Fruit fly (Drosophila melanogaster) whole organism, embryonic: ENCODE measurements around the gene CG33664.

Experiments
- ATbp ChIP-seq: fragments of 200-800 bp; sonication (Bioruptor generic); optimal IDR thresholded peaks from 2 replicates; lab custom pipeline; 2017; ENCODE audit warnings: missing biosample characterization, mild to moderate bottlenecking, missing genetic modification characterization, missing genetic modification reagents
- Abd-B ChIP-seq: fragments of 200-800 bp; sonication (Bioruptor generic); optimal IDR thresholded peaks from 2 replicates; lab custom pipeline; 2018; ENCODE audit warnings: missing biosample characterization, mild to moderate bottlenecking, missing genetic modification characterization, moderate library complexity
- Bdp1 ChIP-seq: fragments of 200-800 bp; sonication (Bioruptor generic); optimal IDR thresholded peaks from 3 replicates; lab custom pipeline; 2016; ENCODE audit warnings: missing biosample characterization, missing genetic modification characterization
- CG10209 ChIP-seq: fragments of 200-800 bp; sonication (Bioruptor generic); optimal IDR thresholded peaks from 3 replicates; lab custom pipeline; 2017; ENCODE audit warnings: missing biosample characterization, mild to moderate bottlenecking, missing genetic modification characterization, missing genetic modification reagents
- CG10543 ChIP-seq: fragments of 200-800 bp; sonication (Bioruptor generic); optimal IDR thresholded peaks from 3 replicates; lab custom pipeline; 2017; ENCODE audit warnings: missing biosample characterization, mild to moderate bottlenecking, missing genetic modification characterization, moderate library complexity
- CG10654 ChIP-seq: fragments of 200-800 bp; sonication (Bioruptor generic); optimal IDR thresholded peaks from 2 replicates; lab custom pipeline; 2016; ENCODE audit warnings: missing biosample characterization, missing genetic modification characterization
- CG11504 ChIP-seq: fragments of 200-800 bp; sonication (Bioruptor generic); optimal IDR thresholded peaks from 3 replicates; lab custom pipeline; 2019; ENCODE audit warnings: missing biosample characterization, mild to moderate bottlenecking, missing genetic modification characterization, moderate library complexity
- CG12942 ChIP-seq: fragments of 200-800 bp; sonication (Bioruptor generic); optimal IDR thresholded peaks from 3 replicates; lab custom pipeline; 2016; ENCODE audit warnings: missing biosample characterization, missing genetic modification characterization
- CG14710 ChIP-seq: fragments of 200-800 bp; sonication (Bioruptor generic); optimal IDR thresholded peaks from 3 replicates; lab custom pipeline; 2019; ENCODE audit warnings: missing biosample characterization, mild to moderate bottlenecking, missing genetic modification characterization, moderate library complexity
- CG15011 ChIP-seq: fragments of 200-800 bp; sonication (Bioruptor generic); optimal IDR thresholded peaks from 3 replicates; lab custom pipeline; 2018; ENCODE audit warnings: missing biosample characterization, mild to moderate bottlenecking, missing genetic modification characterization
- CG1529 ChIP-seq: fragments of 200-800 bp; sonication (Bioruptor generic); optimal IDR thresholded peaks from 3 replicates; lab custom pipeline; 2018; ENCODE audit warnings: missing biosample characterization, missing genetic modification characterization
- CG18262 ChIP-seq: fragments of 200-800 bp; optimal IDR thresholded peaks from 3 replicates; lab custom pipeline; 2019; ENCODE audit warnings: missing biosample characterization, mild to moderate bottlenecking, missing genetic modification characterization, moderate library complexity
- CG18476 ChIP-seq: fragments of 200-800 bp; sonication (Bioruptor generic); optimal IDR thresholded peaks from 2 replicates; lab custom pipeline; 2016; ENCODE audit warnings: missing biosample characterization, mild to moderate bottlenecking, missing genetic modification characterization
- CG2116 ChIP-seq: fragments of 200-800 bp; sonication (Bioruptor generic); optimal IDR thresholded peaks from 3 replicates; lab custom pipeline; 2018; ENCODE audit warnings: missing biosample characterization, mild to moderate bottlenecking, missing genetic modification characterization
- CG2129 ChIP-seq: fragments of 200-800 bp; sonication (Bioruptor generic); IDR thresholded peaks from 2 replicates; pipeline ENCODE4 v1.3.6; 2022; ENCODE audit warnings: missing biosample characterization, missing genetic modification characterization; ENCODE audit not compliant: partially characterized antibody
- CG2678 ChIP-seq: fragments of 200-800 bp; sonication (Bioruptor generic); optimal IDR thresholded peaks from 3 replicates; lab custom pipeline; 2019; ENCODE audit warnings: missing biosample characterization, mild to moderate bottlenecking, missing genetic modification characterization, moderate library complexity
- CG2875 ChIP-seq: fragments of 200-800 bp; sonication (Bioruptor generic); optimal IDR thresholded peaks from 2 replicates; lab custom pipeline; 2017; ENCODE audit warnings: missing biosample characterization, mild to moderate bottlenecking, missing genetic modification characterization, missing genetic modification reagents
- CG32532 ChIP-seq: fragments of 200-800 bp; sonication (Bioruptor generic); IDR thresholded peaks from 2 replicates; pipeline ENCODE4 v1.3.6; 2022; ENCODE audit warnings: missing biosample characterization, missing genetic modification characterization
- CG34376 ChIP-seq: fragments of 200-800 bp; sonication (Bioruptor generic); optimal IDR thresholded peaks from 2 replicates; lab custom pipeline; 2018; ENCODE audit warnings: missing biosample characterization, mild to moderate bottlenecking, missing genetic modification characterization
- CG4617 ChIP-seq: fragments of 200-800 bp; sonication (Bioruptor generic); optimal IDR thresholded peaks from 3 replicates; lab custom pipeline; 2016; ENCODE audit warnings: missing biosample characterization, missing genetic modification characterization, borderline replicate concordance
- CG6254 ChIP-seq: fragments of 200-800 bp; sonication (Bioruptor generic); optimal IDR thresholded peaks from 3 replicates; lab custom pipeline; 2017; ENCODE audit warnings: mild to moderate bottlenecking, missing biosample characterization, missing genetic modification reagents, missing genetic modification characterization
- H2.0 ChIP-seq: fragments of 200-800 bp; sonication (Bioruptor generic); IDR thresholded peaks from 2 replicates; pipeline ENCODE4 v1.3.6; 2022; ENCODE audit warnings: missing biosample characterization, missing genetic modification characterization
- Hmx ChIP-seq: fragments of 200-800 bp; sonication (Bioruptor generic); optimal IDR thresholded peaks from 2 replicates; lab custom pipeline; 2016; ENCODE audit warnings: missing biosample characterization, missing genetic modification characterization
- Med ChIP-seq: fragments of 200-800 bp; sonication (Bioruptor generic); peaks from one replicate; lab custom pipeline; 2016; ENCODE audit warnings: missing biosample characterization, missing genetic modification characterization, mild to moderate bottlenecking, inconsistent platforms, moderate library complexity
- Mes4 ChIP-seq: fragments of 200-800 bp; sonication (Bioruptor generic); optimal IDR thresholded peaks from 2 replicates; lab custom pipeline; 2016; ENCODE audit warnings: missing biosample characterization, missing genetic modification characterization
- Pdp1 ChIP-seq, 2 experiments: fragments of 200-800 bp; sonication (Bioruptor generic); optimal IDR thresholded peaks; 3 replicates each; lab custom pipeline; 2016; ENCODE audit warnings: missing biosample characterization in 2 of 2, missing genetic modification characterization in 2 of 2, mild to moderate bottlenecking in 1 of 2, moderate library complexity in 1 of 2
- Poxn ChIP-seq: fragments of 200-800 bp; sonication (Bioruptor generic); IDR thresholded peaks from 2 replicates; pipeline ENCODE4 v1.3.6; 2022; ENCODE audit warnings: missing biosample characterization, missing genetic modification characterization
- Rfx ChIP-seq: fragments of 200-800 bp; sonication (Bioruptor generic); IDR thresholded peaks from 2 replicates; pipeline ENCODE4 v1.3.6; 2022; ENCODE audit warnings: missing biosample characterization, missing genetic modification characterization
- Sin3A ChIP-seq: fragments of >200 bp; optimal IDR thresholded peaks from 2 replicates; lab custom pipeline; 2018
- Xbp1 ChIP-seq: fragments of 200-800 bp; sonication (Bioruptor generic); optimal IDR thresholded peaks from 3 replicates; lab custom pipeline; 2016; ENCODE audit warnings: missing biosample characterization, mild to moderate bottlenecking, missing genetic modification characterization
- Xrp1 ChIP-seq: fragments of 200-800 bp; sonication (Bioruptor generic); IDR thresholded peaks from 2 replicates; pipeline ENCODE4 v1.3.6; 2022; ENCODE audit warnings: missing biosample characterization, missing genetic modification characterization
- bcd ChIP-seq: fragments of 200-800 bp; sonication (Bioruptor generic); optimal IDR thresholded peaks from 2 replicates; lab custom pipeline; 2017; ENCODE audit warnings: missing biosample characterization, mild to moderate bottlenecking, missing genetic modification characterization
- bowl ChIP-seq: fragments of 200-800 bp; sonication (Bioruptor generic); IDR thresholded peaks from 2 replicates; pipeline ENCODE4 v1.3.6; 2022; ENCODE audit warnings: missing biosample characterization, missing genetic modification characterization
- btn ChIP-seq: fragments of 200-800 bp; sonication (Bioruptor generic); optimal IDR thresholded peaks from 2 replicates; lab custom pipeline; 2016; ENCODE audit warnings: missing biosample characterization, missing genetic modification characterization
- corto ChIP-seq: fragments of 200-800 bp; sonication (Bioruptor generic); optimal IDR thresholded peaks from 2 replicates; lab custom pipeline; 2016; ENCODE audit warnings: missing biosample characterization, mild to moderate bottlenecking, missing genetic modification characterization, moderate library complexity
- ems ChIP-seq: fragments of 200-800 bp; sonication (Bioruptor generic); optimal IDR thresholded peaks from 3 replicates; lab custom pipeline; 2016; ENCODE audit warnings: missing biosample characterization, missing genetic modification characterization
- en ChIP-seq: fragments of 200-800 bp; sonication (Bioruptor generic); optimal IDR thresholded peaks from 2 replicates; lab custom pipeline; 2016; ENCODE audit warnings: missing biosample characterization, missing genetic modification characterization
- fru ChIP-seq: fragments of >200 bp; optimal IDR thresholded peaks from 2 replicates; lab custom pipeline; 2017
- jumu ChIP-seq: fragments of 200-800 bp; sonication (Bioruptor generic); optimal IDR thresholded peaks from 3 replicates; lab custom pipeline; 2016; ENCODE audit warnings: missing biosample characterization, missing genetic modification characterization
- lmd ChIP-seq: fragments of 200-800 bp; sonication (Bioruptor generic); IDR thresholded peaks from 2 replicates; pipeline ENCODE4 v1.3.6; 2022; ENCODE audit warnings: missing biosample characterization, missing genetic modification characterization
- oc ChIP-seq: fragments of 200-800 bp; sonication (Bioruptor generic); optimal IDR thresholded peaks from 2 replicates; lab custom pipeline; 2018; ENCODE audit warnings: missing biosample characterization, mild to moderate bottlenecking, missing genetic modification characterization, moderate library complexity
- repo ChIP-seq: fragments of 200-800 bp; sonication (Bioruptor generic); optimal IDR thresholded peaks from 2 replicates; lab custom pipeline; 2016; ENCODE audit warnings: missing biosample characterization, missing genetic modification characterization
- sc ChIP-seq, 3 experiments: fragments of >200 bp in 2 of 3; fragments of 200-800 bp in 1 of 3; sonication (Bioruptor generic) in 1 of 3; optimal IDR thresholded peaks; 2 replicates in 2 of 3; 3 replicates in 1 of 3; lab custom pipeline; 2017; ENCODE audit warnings: mild to moderate bottlenecking in 1 of 3, missing biosample characterization in 1 of 3, missing genetic modification characterization in 1 of 3, missing genetic modification reagents in 1 of 3
- seq ChIP-seq: fragments of 200-800 bp; sonication (Bioruptor generic); IDR thresholded peaks from 2 replicates; pipeline ENCODE4 v1.3.6; 2022; ENCODE audit warnings: missing biosample characterization, missing genetic modification characterization
- sisA ChIP-seq: fragments of 200-800 bp; sonication (Bioruptor generic); IDR thresholded peaks from 2 replicates; pipeline ENCODE4 v1.3.6; 2022; ENCODE audit warnings: missing biosample characterization, missing genetic modification characterization
- sqz ChIP-seq: fragments of 200-800 bp; sonication (Bioruptor generic); optimal IDR thresholded peaks from 3 replicates; lab custom pipeline; 2018; ENCODE audit warnings: missing biosample characterization, mild to moderate bottlenecking, missing genetic modification characterization
- sr ChIP-seq: fragments of 200-800 bp; sonication (Bioruptor generic); IDR thresholded peaks from 3 replicates; pipeline ENCODE4 v1.3.6; 2022; ENCODE audit warnings: missing biosample characterization, missing genetic modification characterization
- ttk ChIP-seq: fragments of 200-800 bp; sonication (Bioruptor generic); IDR thresholded peaks from 2 replicates; pipeline ENCODE4 v2.1.2; 2022; ENCODE audit warnings: missing biosample characterization, missing genetic modification characterization
- vvl ChIP-seq: fragments of 200-800 bp; sonication (Bioruptor generic); IDR thresholded peaks from 2 replicates; pipeline ENCODE4 v1.3.6; 2022; ENCODE audit warnings: missing biosample characterization, missing genetic modification characterization
- zf30C ChIP-seq: fragments of 200-800 bp; sonication (Bioruptor generic); optimal IDR thresholded peaks from 3 replicates; lab custom pipeline; 2018; ENCODE audit warnings: missing biosample characterization, mild to moderate bottlenecking, missing genetic modification characterization

CG33664 gene

DNA sequence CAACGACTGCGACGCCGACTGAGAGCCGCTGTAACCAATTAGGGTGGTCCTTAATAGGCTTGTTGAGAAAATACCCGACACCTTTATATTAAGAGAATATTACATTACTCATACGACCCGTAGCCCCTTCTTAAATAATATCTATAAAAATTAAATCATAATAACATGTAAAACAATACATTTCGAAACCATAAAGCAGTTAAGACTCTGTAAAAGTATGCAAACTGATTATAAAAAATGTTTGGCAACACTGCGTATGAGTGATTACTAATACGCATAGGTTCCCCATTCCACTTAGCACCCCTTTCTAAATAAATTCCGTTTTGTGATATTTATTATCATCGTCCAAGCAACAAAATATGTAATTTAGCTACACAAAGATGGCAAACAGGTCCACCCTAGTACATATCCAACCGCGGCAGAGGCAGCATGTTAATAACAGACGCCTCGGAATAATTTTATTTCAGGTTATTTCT is 43.4 kb upstream of the CG33664 start (continued):
- TF ChIP-seq btn (GFP tag; lab: Kevin White, UChicago) = peak; percentile 28
- TF ChIP-seq seq (GFP tag; lab: Robert Waterston, UW) = peak; percentile 56; the same call in 1 of the 2 replicates
- peak; percentile 74 for TF ChIP-seq CG1529 (GFP tag; lab: Kevin White, UChicago)
- no peak for TF ChIP-seq sr (GFP tag; lab: Robert Waterston, UW)
- TF ChIP-seq CG18476 (GFP tag; lab: Kevin White, UChicago) = peak; percentile 43
- no peak for TF ChIP-seq oc (tag; lab: Kevin White, UChicago)
- TF ChIP-seq CG12942 (GFP tag; lab: Kevin White, UChicago) = peak; percentile 11
- peak; percentile 15 for TF ChIP-seq corto (GFP tag; lab: Kevin White, UChicago)
- TF ChIP-seq Hmx = no peak
- no peak for TF ChIP-seq fru (lab: Kevin White, UChicago)
- peak; percentile 18 for TF ChIP-seq Abd-B (GFP tag; lab: Kevin White, UChicago)
- TF ChIP-seq CG2129 (GFP tag; lab: Robert Waterston, UW) = no peak
- TF ChIP-seq CG6254 (GFP tag; lab: Kevin White, UChicago) = peak; percentile 64
- 0 out of 2 replicates have a peak, but pooled peaks have one; percentile 23 for TF ChIP-seq H2.0 (GFP tag; lab: Robert Waterston, UW)
- TF ChIP-seq sc (optimal IDR thresholded peaks at IDR 0.05; lab: Kevin White, UChicago) = no peak
- peak; percentile 54 for TF ChIP-seq sc (GFP tag; optimal IDR thresholded peaks at IDR 0.05; lab: Kevin White, UChicago)
- peak; percentile 7 to 56 for TF ChIP-seq Pdp1 (GFP tag; optimal IDR thresholded peaks at IDR 0.05; lab: Kevin White, UChicago)
- TF ChIP-seq en = no peak
- TF ChIP-seq CG10209 = peak; percentile 79
- TF ChIP-seq ttk = peak; percentile 54; the same call in 1 of the 2 replicates
- peak; percentile 56 for TF ChIP-seq Xbp1 (GFP tag; lab: Kevin White, UChicago)
- TF ChIP-seq CG10654 (GFP tag; lab: Kevin White, UChicago) = peak; percentile 57
- TF ChIP-seq CG34376 (GFP tag; lab: Kevin White, UChicago) = peak; percentile 64
- TF ChIP-seq bcd (GFP tag; lab: Kevin White, UChicago) = peak; percentile 73
- TF ChIP-seq zf30C (GFP tag; lab: Kevin White, UChicago) = no peak
- peak; percentile 62 for TF ChIP-seq ATbp (GFP tag; lab: Kevin White, UChicago)
- TF ChIP-seq CG15011 (GFP tag; lab: Kevin White, UChicago) = peak; percentile 77
- TF ChIP-seq vvl = peak; percentile 52; the same call in 1 of the 2 replicates
- TF ChIP-seq CG14710 = peak; percentile 66
- TF ChIP-seq CG18262 (tag; lab: Kevin White, UChicago) = peak; percentile 82
- peak; percentile 88 for TF ChIP-seq CG11504 (tag; lab: Kevin White, UChicago)
- no peak for TF ChIP-seq sisA (GFP tag; lab: Robert Waterston, UW)
- TF ChIP-seq CG4617 (GFP tag; lab: Kevin White, UChicago) = no peak
- peak; percentile 68 for TF ChIP-seq CG2875 (GFP tag; lab: Kevin White, UChicago)
- TF ChIP-seq repo = no peak
- peak; percentile 33 for TF ChIP-seq CG2116 (GFP tag; lab: Kevin White, UChicago)
- peak; percentile 93 for TF ChIP-seq CG2678 (tag; lab: Kevin White, UChicago)
- TF ChIP-seq Mes4 (GFP tag; lab: Kevin White, UChicago) = no peak
- TF ChIP-seq Xrp1 = peak; percentile 66
- TF ChIP-seq sqz (GFP tag; lab: Kevin White, UChicago) = peak; percentile 17
- peak; percentile 75; the same call in 1 of the 2 replicates for TF ChIP-seq CG32532
- no peak for TF ChIP-seq Sin3A (lab: Kevin White, UChicago)
- TF ChIP-seq ems (GFP tag; lab: Kevin White, UChicago) = peak; percentile 41
- TF ChIP-seq lmd = peak; percentile 58
- peak; percentile 81 for TF ChIP-seq Med
- 0 out of 2 replicates have a peak, but pooled peaks have one; percentile 43 for TF ChIP-seq bowl (GFP tag; lab: Robert Waterston, UW)
- TF ChIP-seq Poxn (GFP tag; lab: Robert Waterston, UW) = 0 out of 2 replicates have a peak, but pooled peaks have one; percentile 22
- TF ChIP-seq jumu (GFP tag; lab: Kevin White, UChicago) = peak; percentile 14
- TF ChIP-seq Bdp1 (GFP tag; lab: Kevin White, UChicago) = peak; percentile 8
- TF ChIP-seq CG10543 (GFP tag; lab: Kevin White, UChicago) = peak; percentile 80
- TF ChIP-seq Rfx (GFP tag; lab: Robert Waterston, UW) = peak; percentile 67
